Worm (Caenorhabditis elegans): ENCODE results near the gene D1086.17.
A peak's percentile ranks its signal among the peaks of the same experiment; 100 is the strongest.
"Not testable (repeated sequence)": the region's sequence is repeated elsewhere in the genome, so short reads cannot be mapped to it uniquely, and the experiment has no call there.

The D1086.17 gene

DNA sequence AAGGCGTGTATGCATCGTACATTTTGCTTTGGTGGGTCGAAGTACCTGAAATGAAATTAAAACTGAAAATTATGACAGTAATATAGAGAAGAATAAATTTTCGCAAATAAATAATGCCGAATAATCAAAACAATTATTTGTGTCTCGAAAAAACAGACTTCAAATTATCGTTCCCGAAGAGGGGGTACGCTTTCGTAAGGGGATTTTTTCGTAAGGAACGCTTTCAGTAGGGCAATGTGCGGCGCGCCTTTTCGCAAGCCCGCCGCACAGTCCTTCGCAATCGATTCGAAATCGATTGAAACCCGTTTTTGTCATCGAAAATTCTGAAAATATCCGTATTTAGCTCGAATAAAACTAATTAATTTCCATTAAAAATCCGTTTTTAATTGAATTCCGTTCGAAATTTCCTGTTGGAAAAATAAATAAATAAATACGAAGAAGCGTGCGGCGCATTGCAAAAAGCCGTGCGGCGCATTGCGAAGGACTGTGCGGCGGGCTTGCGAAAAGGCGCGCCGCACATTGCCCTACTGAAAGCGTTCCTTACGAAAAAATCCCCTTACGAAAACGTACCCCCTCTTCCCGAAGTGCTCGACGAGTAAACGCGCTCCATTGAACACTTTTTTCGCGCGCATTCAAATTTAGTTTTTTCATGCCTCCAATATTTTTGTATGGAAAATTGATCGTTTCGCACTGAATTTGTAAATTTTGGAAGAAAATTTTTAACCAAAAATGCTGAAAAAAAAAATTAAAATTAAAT is 29.2 kb upstream of the D1086.17 start, which contains the start of gene vps-39 (continued):
- TF ChIP-seq madf-6 (GFP tag; IDR thresholded peaks at IDR 0.05) (peak; percentile 94), ztf-28 (GFP tag; IDR thresholded peaks at IDR 0.05) (peak; percentile 98), ceh-91 (GFP tag; IDR thresholded peaks at IDR 0.05) (peak; percentile 97), ZK185.1 (tag; optimal IDR thresholded peaks at IDR 0.05; ENCODE audit: poor library complexity, severe bottlenecking) (peak; percentile 15), Y79H2A.3 (GFP tag; conservative IDR thresholded peaks at IDR 0.05) (peak; percentile 82; the same call in 1 of the 2 replicates), egl-18 (GFP tag; IDR thresholded peaks at IDR 0.05) (0 out of 2 replicates have a peak, but pooled peaks have one; percentile 35), ceh-27 (GFP tag; optimal IDR thresholded peaks at IDR 0.05) (peak; percentile 31), Y53F4B.3 (GFP tag; IDR thresholded peaks at IDR 0.05) (peak; percentile 80), B0019.2 (GFP tag; conservative IDR thresholded peaks at IDR 0.05) (peak; percentile 81), attf-5 (GFP tag; optimal IDR thresholded peaks at IDR 0.05) (peak; percentile 69), Y53G8AR.9 (GFP tag; conservative IDR thresholded peaks at IDR 0.05) (peak; percentile 92), dox-1 (GFP tag; IDR thresholded peaks at IDR 0.05) (peak; percentile 99), attf-3 (GFP tag; conservative IDR thresholded peaks at IDR 0.05) (peak; percentile 82), aptf-2 (GFP tag; conservative IDR thresholded peaks at IDR 0.05) (peak; percentile 97), egrh-3 (GFP tag; IDR thresholded peaks at IDR 0.05) (peak; percentile 88), hmg-1.2 (GFP tag; IDR thresholded peaks at IDR 0.05) (peak; percentile 82), nhr-80 (tag; optimal IDR thresholded peaks at IDR 0.05) (peak; percentile 22), let-526 (GFP tag; IDR thresholded peaks at IDR 0.05) (peak; percentile 57; the same call in 1 of the 2 replicates), lin-54 (GFP tag; optimal IDR thresholded peaks at IDR 0.05) (peak; percentile 69), cebp-1 (GFP tag; IDR thresholded peaks at IDR 0.05) (peak; percentile 77), cebp-1 (tag; optimal IDR thresholded peaks at IDR 0.05) (peak; percentile 73), nfyb-1 (GFP tag; IDR thresholded peaks at IDR 0.05) (peak; percentile 97), nhr-120 (GFP tag; IDR thresholded peaks at IDR 0.05) (0 out of 2 replicates have a peak, but pooled peaks have one; percentile 29), bed-2 (GFP tag; IDR thresholded peaks at IDR 0.05) (peak; percentile 87), ztf-18 (tag; optimal IDR thresholded peaks at IDR 0.05) (peak; percentile 22), hmg-20 (GFP tag; IDR thresholded peaks at IDR 0.05) (peak; percentile 86)

DNA sequence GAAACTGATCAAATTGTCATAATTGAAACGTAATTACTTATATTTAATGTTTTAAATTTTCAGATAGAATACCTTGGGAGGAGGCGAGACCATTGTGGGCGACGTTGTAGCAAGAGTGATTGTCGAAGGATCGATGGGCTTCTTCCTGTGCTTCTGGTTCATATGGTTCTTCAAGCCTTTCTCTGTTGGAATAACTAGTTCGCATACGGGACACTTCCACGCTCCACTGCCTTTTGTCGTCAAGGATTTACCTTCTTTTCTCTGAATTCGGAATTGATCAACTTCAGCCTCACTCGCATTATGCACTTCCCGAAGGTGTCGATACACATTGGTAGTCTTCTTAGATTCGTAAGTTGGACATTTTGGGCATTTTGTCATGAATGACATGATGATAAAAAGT is 18.4 kb upstream of the D1086.17 start, which contains the start of gene F58D12.1:
Gene F58D12.1, plus strand, starts transcription at position 301 of the 400 bp plus-strand sequence.
- TF ChIP-seq ceh-40 (GFP tag; IDR thresholded peaks at IDR 0.05); ztf-18 (tag; optimal IDR thresholded peaks at IDR 0.05); K11D2.4 (GFP tag; IDR thresholded peaks at IDR 0.05): not testable (repeated sequence)

DNA sequence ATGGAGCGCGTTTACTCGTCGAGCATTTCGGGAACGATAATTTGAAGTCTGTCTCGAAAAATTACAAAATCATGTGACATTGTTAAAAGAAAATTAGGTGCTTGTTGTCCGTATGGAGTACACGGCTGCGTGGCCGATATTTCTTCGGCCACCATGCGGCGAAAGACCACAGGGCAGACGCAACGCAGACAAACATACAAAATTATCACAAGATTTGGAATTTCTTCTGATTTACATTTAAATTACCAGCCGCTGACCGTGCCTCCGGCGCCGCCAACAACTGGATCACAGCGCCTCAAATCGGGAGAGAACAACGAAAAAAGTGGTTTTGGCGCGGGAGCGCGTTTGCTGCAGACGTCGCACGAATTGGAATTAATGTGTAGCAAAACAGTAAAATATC is 12.6 kb upstream of the D1086.17 start:
- TF ChIP-seq attf-3 (GFP tag; conservative IDR thresholded peaks at IDR 0.05) (peak; percentile 82), let-526 (GFP tag; IDR thresholded peaks at IDR 0.05) (peak; percentile 98), ztf-3 (GFP tag; optimal IDR thresholded peaks at IDR 0.05) (peak; percentile 73), aptf-2 (GFP tag; conservative IDR thresholded peaks at IDR 0.05) (peak; percentile 91), ceh-91 (GFP tag; IDR thresholded peaks at IDR 0.05) (peak; percentile 77), ccch-3 (GFP tag; optimal IDR thresholded peaks at IDR 0.05) (peak; percentile 92), attf-5 (GFP tag; optimal IDR thresholded peaks at IDR 0.05) (peak; percentile 95), nhr-120 (GFP tag; IDR thresholded peaks at IDR 0.05) (peak; percentile 83; the same call in 1 of the 2 replicates), ztf-28 (GFP tag; IDR thresholded peaks at IDR 0.05) (peak; percentile 91), atf-7 (tag; optimal IDR thresholded peaks at IDR 0.05) (peak; percentile 95), C17E4.6 (GFP tag; IDR thresholded peaks at IDR 0.05) (peak; percentile 85), akir-1 (GFP tag; optimal IDR thresholded peaks at IDR 0.05) (peak; percentile 94), ets-4 (GFP tag; optimal IDR thresholded peaks at IDR 0.05) (peak; percentile 41), tbp1 (GFP tag; optimal IDR thresholded peaks at IDR 0.05) (peak; percentile 68), dox-1 (GFP tag; IDR thresholded peaks at IDR 0.05) (peak; percentile 98), F37B4.10 (GFP tag; IDR thresholded peaks at IDR 0.05) (peak; percentile 90; the same call in 1 of the 2 replicates), K11D2.4 (GFP tag; IDR thresholded peaks at IDR 0.05) (peak; percentile 97), ceh-27 (GFP tag; optimal IDR thresholded peaks at IDR 0.05) (peak; percentile 96), D2030.7 (GFP tag; IDR thresholded peaks at IDR 0.05) (peak; percentile 60), B0019.2 (GFP tag; conservative IDR thresholded peaks at IDR 0.05) (0 out of 2 replicates have a peak, but pooled peaks have one; percentile 15), madf-8 (GFP tag; conservative IDR thresholded peaks at IDR 0.05) (peak; percentile 67), gei-17 (GFP tag; optimal IDR thresholded peaks at IDR 0.05) (peak; percentile 72), ztf-25 (GFP tag; IDR thresholded peaks at IDR 0.05) (peak; percentile 77; the same call in 1 of the 2 replicates), let-607 (tag; optimal IDR thresholded peaks at IDR 0.05) (peak; percentile 55 to 92), nhr-80 (tag; optimal IDR thresholded peaks at IDR 0.05) (peak; percentile 75)
